Fruit fly (Drosophila melanogaster) whole organism, adult: ENCODE results near the gene CG5614.

Experiments used
- CG1620 ChIP-seq: fragments of 200-800 bp; sonication (Bioruptor generic); optimal IDR thresholded peaks from 2 replicates; lab custom pipeline; 2016; ENCODE audit warnings: missing biosample characterization, missing genetic modification characterization
- CG5204 ChIP-seq: fragments of 200-800 bp; sonication (Bioruptor generic); optimal IDR thresholded peaks from 2 replicates; lab custom pipeline; 2016; ENCODE audit warnings: missing biosample characterization, missing genetic modification characterization
- Hr96 ChIP-seq: fragments of 200-800 bp; sonication (Bioruptor generic); optimal IDR thresholded peaks from 2 replicates; lab custom pipeline; 2016; ENCODE audit warnings: missing biosample characterization, missing genetic modification characterization
- Mnt ChIP-seq: fragments of 200-800 bp; sonication (Bioruptor generic); optimal IDR thresholded peaks from 2 replicates; lab custom pipeline; 2016; ENCODE audit warnings: missing biosample characterization, mild to moderate bottlenecking, missing genetic modification characterization
- bab1 ChIP-seq: fragments of 200-800 bp; sonication (Bioruptor generic); optimal IDR thresholded peaks from 3 replicates; lab custom pipeline; 2019; ENCODE audit warnings: missing biosample characterization, mild to moderate bottlenecking, missing genetic modification characterization, moderate library complexity
- cnc ChIP-seq, 2 experiments: fragments of >200 bp; optimal IDR thresholded peaks; 2 replicates each; lab custom pipeline; 2017
- kay ChIP-seq: fragments of 200-800 bp; sonication (Bioruptor generic); peaks from one replicate; lab custom pipeline; 2016; ENCODE audit warnings: missing biosample characterization, missing genetic modification characterization, borderline replicate concordance
- pad ChIP-seq: fragments of 200-800 bp; sonication (Bioruptor generic); optimal IDR thresholded peaks from 3 replicates; lab custom pipeline; 2017; ENCODE audit warnings: missing biosample characterization, missing genetic modification characterization, mild to moderate bottlenecking, moderate library complexity, missing genetic modification reagents
- tj ChIP-seq: fragments of 200-800 bp; sonication (Bioruptor generic); optimal IDR thresholded peaks from 3 replicates; lab custom pipeline; 2017; ENCODE audit warnings: missing biosample characterization, mild to moderate bottlenecking, missing genetic modification characterization, moderate library complexity

- TF ChIP-seq Hr96 = no peak
- TF ChIP-seq CG5204 (GFP tag; lab: Kevin White, UChicago) = no peak
- no peak for TF ChIP-seq cnc (optimal IDR thresholded peaks at IDR 0.05; lab: Kevin White, UChicago)
- no peak for TF ChIP-seq CG1620 (GFP tag; lab: Kevin White, UChicago)
- TF ChIP-seq tj (GFP tag; lab: Kevin White, UChicago) = no peak
- no peak for TF ChIP-seq Mnt (GFP tag; lab: Kevin White, UChicago)
- TF ChIP-seq pad = no peak
- no peak for TF ChIP-seq bab1
- TF ChIP-seq kay (GFP tag; lab: Kevin White, UChicago) = no peak
Observed at dm6 chr3R:15825521-15825920, 45.9 kb downstream of the CG5614 start, which contains the start of gene CG4576.
